Fruit fly (Drosophila melanogaster) whole organism: ENCODE results near the gene dUTPase.
A peak's percentile ranks its signal among the peaks of the same experiment; 100 is the strongest.

Experiments used
- CG8478 ChIP-seq: fragments of >200 bp; optimal IDR thresholded peaks from 2 replicates; lab custom pipeline; 2018; ENCODE audit warnings: inconsistent platforms
- Dll ChIP-seq: fragments of >200 bp; optimal IDR thresholded peaks from 2 replicates; lab custom pipeline; 2017
- EcR ChIP-seq, 2 experiments: fragments of >200 bp; optimal IDR thresholded peaks; 2 replicates each; lab custom pipeline; 2017; ENCODE audit warnings: missing biosample characterization in 2 of 2, missing genetic modification characterization in 2 of 2, missing genetic modification reagents in 2 of 2
- pan ChIP-seq: fragments of >200 bp; optimal IDR thresholded peaks from 2 replicates; lab custom pipeline; 2017
- psq ChIP-seq: fragments of >200 bp; optimal IDR thresholded peaks from 2 replicates; lab custom pipeline; 2017
- usp ChIP-seq: fragments of >200 bp; optimal IDR thresholded peaks from 2 replicates; lab custom pipeline; 2017; ENCODE audit warnings: missing biosample characterization, missing genetic modification characterization, mixed read lengths

Gene dUTPase

DNA sequence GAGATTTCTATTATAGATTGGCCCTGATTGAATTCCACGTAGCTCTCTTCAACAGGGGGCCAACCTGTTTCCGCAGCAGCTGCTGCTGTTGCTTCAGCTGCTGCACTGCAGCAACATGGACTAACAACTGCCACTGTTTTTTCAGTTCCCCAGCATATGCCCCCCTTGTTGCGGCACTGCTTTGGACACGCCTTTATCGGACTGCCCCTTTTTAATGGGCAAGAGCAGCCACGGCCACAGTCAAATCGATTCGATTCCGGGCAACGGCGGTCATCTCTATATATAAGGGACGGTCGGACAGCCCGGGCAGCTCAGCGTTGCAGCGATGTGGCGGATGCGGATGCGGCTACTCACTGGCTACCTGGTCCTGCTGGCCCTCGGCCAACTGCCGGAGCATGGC lies 4.2 kb downstream of the dUTPase start, which contains the start of gene Acp32CD:
Acp32CD (plus strand) TSS at position 301 of the 400 bp plus-strand sequence.
- TF ChIP-seq CG8478 (lab: Kevin White, UChicago) (no peak), pan (no peak), Dll (no peak), EcR (GFP tag; optimal IDR thresholded peaks at IDR 0.05; lab: Kevin White, UChicago) (no peak), usp (GFP tag; lab: Kevin White, UChicago) (no peak), psq (lab: Kevin White, UChicago) (no peak)

DNA sequence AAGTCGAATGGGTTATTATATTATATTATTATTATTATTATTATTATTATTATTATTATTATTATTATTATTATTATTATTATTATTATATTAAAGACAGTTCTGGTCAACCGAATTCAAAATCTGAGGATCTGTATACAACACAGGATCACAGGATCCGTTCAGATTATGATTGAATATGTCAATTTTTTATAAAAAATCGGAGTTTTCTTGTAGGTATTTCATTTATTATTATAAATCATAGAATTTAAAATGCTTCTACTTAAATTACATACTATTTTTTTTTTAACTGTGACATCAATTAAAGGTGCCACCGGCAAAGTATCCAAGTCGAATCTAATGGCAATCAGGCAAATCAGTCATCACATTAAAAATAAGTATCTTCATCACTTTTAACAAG lies 5.6 kb downstream of the dUTPase start, which contains the start of gene CG14913:
CG14913 (plus strand) TSS at position 301 of the 400 bp plus-strand sequence.
- no peak for TF ChIP-seq usp (GFP tag; lab: Kevin White, UChicago)
- no peak for TF ChIP-seq Dll
- no peak for TF ChIP-seq EcR (GFP tag; optimal IDR thresholded peaks at IDR 0.05; lab: Kevin White, UChicago)
- TF ChIP-seq CG8478 (lab: Kevin White, UChicago): no peak
- TF ChIP-seq pan: no peak
- no peak for TF ChIP-seq psq (lab: Kevin White, UChicago)

- TF ChIP-seq pan: peak; percentile 78
- no peak for TF ChIP-seq usp (GFP tag; lab: Kevin White, UChicago)
These were observed 10.5 kb downstream of the dUTPase start for dm6 chr2L:11021606-11022005.

- TF ChIP-seq EcR (GFP tag; optimal IDR thresholded peaks at IDR 0.05; lab: Kevin White, UChicago): no peak
- no peak for TF ChIP-seq psq (lab: Kevin White, UChicago)
- TF ChIP-seq CG8478 (lab: Kevin White, UChicago): no peak
- TF ChIP-seq usp (GFP tag; lab: Kevin White, UChicago): no peak
- TF ChIP-seq Dll: no peak
- TF ChIP-seq pan: no peak
These were observed 11.7 kb downstream of the dUTPase start for dm6 chr2L:11022804-11023203.

DNA sequence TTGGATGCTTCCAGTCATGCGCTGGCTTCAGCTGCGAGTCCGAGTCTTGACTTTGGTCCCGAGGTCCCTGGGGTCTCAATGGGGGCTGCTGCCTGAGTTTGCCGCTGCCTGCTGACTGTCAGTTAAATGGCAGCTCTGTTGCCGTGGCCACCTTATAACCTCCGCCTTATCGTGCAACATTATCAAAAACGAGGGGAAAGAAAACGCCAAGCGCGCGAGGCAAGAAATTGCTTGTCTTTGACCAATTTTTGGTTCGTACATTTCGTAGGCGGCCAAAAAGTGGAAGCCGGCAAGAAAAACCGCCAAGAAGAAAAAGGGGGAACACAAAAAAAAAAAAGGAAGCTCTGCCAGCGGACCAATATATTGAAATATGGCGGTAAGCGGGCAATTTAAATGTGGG lies 12.8 kb downstream of the dUTPase start:
- TF ChIP-seq CG8478 (lab: Kevin White, UChicago) (no peak), pan (no peak), psq (lab: Kevin White, UChicago) (no peak), usp (GFP tag; lab: Kevin White, UChicago) (no peak), Dll (no peak), EcR (GFP tag; optimal IDR thresholded peaks at IDR 0.05; lab: Kevin White, UChicago) (no peak)

dm6 chr2L:11027213-11027612 lies 16.1 kb downstream of the dUTPase start:
- TF ChIP-seq CG8478 (lab: Kevin White, UChicago) (no peak), pan (no peak), usp (GFP tag; lab: Kevin White, UChicago) (no peak), psq (lab: Kevin White, UChicago) (no peak), EcR (GFP tag; optimal IDR thresholded peaks at IDR 0.05; lab: Kevin White, UChicago) (no peak)

- TF ChIP-seq usp (GFP tag; lab: Kevin White, UChicago) (no peak), Dll (no peak), psq (lab: Kevin White, UChicago) (no peak), CG8478 (lab: Kevin White, UChicago) (no peak), EcR (GFP tag; optimal IDR thresholded peaks at IDR 0.05; lab: Kevin White, UChicago) (no peak), pan (no peak)
These were observed 16.8 kb downstream of the dUTPase start for dm6 chr2L:11027825-11028496.

dm6 chr2L:11032285-11032970 lies 21.3 kb downstream of the dUTPase start:
- no peak for TF ChIP-seq psq (lab: Kevin White, UChicago)
- TF ChIP-seq usp (GFP tag; lab: Kevin White, UChicago): no peak
- no peak for TF ChIP-seq CG8478 (lab: Kevin White, UChicago)

dm6 chr2L:11034495-11034894 lies 23.4 kb downstream of the dUTPase start, which contains the start of gene CG18666:
Gene CG18666, plus strand, starts transcription at chr2L:11034795.
- no peak for TF ChIP-seq usp (GFP tag; lab: Kevin White, UChicago)
- no peak for TF ChIP-seq CG8478 (lab: Kevin White, UChicago)
- TF ChIP-seq pan: no peak
- no peak for TF ChIP-seq psq (lab: Kevin White, UChicago)
- TF ChIP-seq EcR (GFP tag; optimal IDR thresholded peaks at IDR 0.05; lab: Kevin White, UChicago): no peak
- TF ChIP-seq Dll: no peak

dm6 chr2L:11037583-11038517 lies 26.7 kb downstream of the dUTPase start:
- TF ChIP-seq CG8478 (lab: Kevin White, UChicago) (no peak), usp (GFP tag; lab: Kevin White, UChicago) (no peak), EcR (GFP tag; optimal IDR thresholded peaks at IDR 0.05; lab: Kevin White, UChicago) (no peak), Dll (no peak), pan (no peak)

DNA sequence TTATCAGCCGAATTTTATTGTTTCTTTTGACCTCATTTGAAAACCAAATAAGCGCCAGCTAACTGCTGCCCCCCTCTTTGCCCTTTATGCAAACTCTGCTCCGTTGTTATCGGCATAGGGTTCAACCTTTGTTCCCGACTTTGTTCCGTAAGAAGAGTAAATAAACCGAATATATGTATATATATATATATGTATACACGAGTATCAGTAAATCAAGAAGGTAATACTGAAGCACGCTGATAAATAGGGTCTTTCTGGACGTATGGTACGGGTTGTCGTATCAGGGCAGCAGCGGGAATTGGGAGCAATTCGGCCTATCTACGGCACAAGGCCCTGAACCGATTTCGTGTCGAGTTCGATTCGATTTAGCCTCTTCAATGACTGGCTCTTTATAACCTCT lies 27.8 kb downstream of the dUTPase start:
- no peak for TF ChIP-seq usp (GFP tag; lab: Kevin White, UChicago)
- no peak for TF ChIP-seq pan
- no peak for TF ChIP-seq Dll
- no peak for TF ChIP-seq CG8478 (lab: Kevin White, UChicago)
- TF ChIP-seq EcR (GFP tag; optimal IDR thresholded peaks at IDR 0.05; lab: Kevin White, UChicago): no peak
- no peak for TF ChIP-seq psq (lab: Kevin White, UChicago)
